Worm (Caenorhabditis elegans): ENCODE data around the gene gldi-6.

The gldi-6 gene

ce11 chrII:3470549-3470948 is 23.8 kb downstream of the gldi-6 start, which contains the start of gene Y49F6B.20:
Gene Y49F6B.20 (minus strand): TSS chrII:3470649.
- TF ChIP-seq F37B4.10 (GFP tag; IDR thresholded peaks at IDR 0.05): no peak
- no peak for TF ChIP-seq dpl-1 (GFP tag; optimal IDR thresholded peaks at IDR 0.05)
- TF ChIP-seq unc-62 (GFP tag; optimal IDR thresholded peaks at IDR 0.05): no peak
- TF ChIP-seq F10E7.11 (tag; optimal IDR thresholded peaks at IDR 0.05): no peak
- no peak for TF ChIP-seq nfya-2 (GFP tag; IDR thresholded peaks at IDR 0.05)
- no peak for TF ChIP-seq cebp-1 (GFP tag; IDR thresholded peaks at IDR 0.05)
- no peak for TF ChIP-seq cebp-1 (tag; optimal IDR thresholded peaks at IDR 0.05)
- TF ChIP-seq dpff-1 (tag; optimal IDR thresholded peaks at IDR 0.05): no peak
- TF ChIP-seq sea-2 (GFP tag; IDR thresholded peaks at IDR 0.05): no peak
- TF ChIP-seq ets-4 (GFP tag; optimal IDR thresholded peaks at IDR 0.05): no peak
- no peak for TF ChIP-seq F57C9.4 (tag; optimal IDR thresholded peaks at IDR 0.05)
- TF ChIP-seq Y53F4B.3 (GFP tag; IDR thresholded peaks at IDR 0.05): no peak
- no peak for TF ChIP-seq fkh-3 (tag; optimal IDR thresholded peaks at IDR 0.05)
- TF ChIP-seq mcd-1 (GFP tag; IDR thresholded peaks at IDR 0.05): no peak
- TF ChIP-seq atf-7 (tag; optimal IDR thresholded peaks at IDR 0.05): no peak
- TF ChIP-seq B0019.2 (GFP tag; conservative IDR thresholded peaks at IDR 0.05): no peak
- TF ChIP-seq unc-130 (GFP tag; optimal IDR thresholded peaks at IDR 0.05): no peak
- TF ChIP-seq nhr-80 (tag; optimal IDR thresholded peaks at IDR 0.05): no peak
- no peak for TF ChIP-seq ceh-40 (GFP tag; IDR thresholded peaks at IDR 0.05)
- TF ChIP-seq ccch-3 (GFP tag; optimal IDR thresholded peaks at IDR 0.05): no peak

ce11 chrII:3471603-3472002 is 24.9 kb downstream of the gldi-6 start, which contains the start of gene Y49F6B.13:
Gene Y49F6B.13 (minus strand): TSS chrII:3471703.
- TF ChIP-seq T26A5.8 (tag; optimal IDR thresholded peaks at IDR 0.05) (no peak), F57A8.1 (GFP tag; optimal IDR thresholded peaks at IDR 0.05) (no peak), mcd-1 (GFP tag; IDR thresholded peaks at IDR 0.05) (no peak), hlh-12 (tag; optimal IDR thresholded peaks at IDR 0.05) (no peak), attf-5 (GFP tag; optimal IDR thresholded peaks at IDR 0.05) (no peak), snpc-4 (GFP tag; optimal IDR thresholded peaks at IDR 0.05) (no peak), snpc-4 (tag; optimal IDR thresholded peaks at IDR 0.05) (no peak), K12H6.12 (tag; optimal IDR thresholded peaks at IDR 0.05) (no peak), sea-2 (GFP tag; IDR thresholded peaks at IDR 0.05) (no peak), madf-10 (tag; optimal IDR thresholded peaks at IDR 0.05) (no peak), attf-3 (GFP tag; conservative IDR thresholded peaks at IDR 0.05) (no peak), ceh-58 (GFP tag; IDR thresholded peaks at IDR 0.05) (no peak), let-526 (GFP tag; IDR thresholded peaks at IDR 0.05) (no peak), Y95B8A.8 (GFP tag; IDR thresholded peaks at IDR 0.05) (no peak), nhr-120 (GFP tag; IDR thresholded peaks at IDR 0.05) (no peak), somi-1 (GFP tag; optimal IDR thresholded peaks at IDR 0.05) (no peak)

ce11 chrII:3472316-3472715 is 25.6 kb downstream of the gldi-6 start, which contains the start of gene Y49F6B.12:
Gene Y49F6B.12 (minus strand): TSS chrII:3472416.
- TF ChIP-seq Y95B8A.8 (GFP tag; IDR thresholded peaks at IDR 0.05) (no peak), D2030.7 (GFP tag; IDR thresholded peaks at IDR 0.05) (no peak), cebp-2 (GFP tag; IDR thresholded peaks at IDR 0.05) (no peak), lin-35 (GFP tag; optimal IDR thresholded peaks at IDR 0.05) (no peak), ccch-3 (GFP tag; optimal IDR thresholded peaks at IDR 0.05) (no peak), efl-1 (GFP tag; optimal IDR thresholded peaks at IDR 0.05) (no peak), somi-1 (GFP tag; optimal IDR thresholded peaks at IDR 0.05) (no peak), bed-1 (GFP tag; IDR thresholded peaks at IDR 0.05) (no peak), ceh-79 (tag; optimal IDR thresholded peaks at IDR 0.05) (no peak), nhr-120 (GFP tag; IDR thresholded peaks at IDR 0.05) (no peak), ztf-6 (GFP tag; IDR thresholded peaks at IDR 0.05) (no peak), snpc-4 (GFP tag; optimal IDR thresholded peaks at IDR 0.05) (no peak), snpc-4 (tag; optimal IDR thresholded peaks at IDR 0.05) (no peak), pbrm-1 (GFP tag; IDR thresholded peaks at IDR 0.05) (no peak), nfya-1 (tag; optimal IDR thresholded peaks at IDR 0.05; ENCODE audit: borderline replicate concordance, insufficient read depth) (no peak), mel-28 (tag; optimal IDR thresholded peaks at IDR 0.05; ENCODE audit: borderline replicate concordance) (no peak), F57A8.1 (GFP tag; optimal IDR thresholded peaks at IDR 0.05) (no peak), ztf-18 (tag; optimal IDR thresholded peaks at IDR 0.05) (no peak), rcor-1 (GFP tag; IDR thresholded peaks at IDR 0.05) (no peak), hmg-1.2 (GFP tag; IDR thresholded peaks at IDR 0.05) (no peak)
